Worm (Caenorhabditis elegans): Measurements from ENCODE around the gene rpl-36.A.

DNA sequence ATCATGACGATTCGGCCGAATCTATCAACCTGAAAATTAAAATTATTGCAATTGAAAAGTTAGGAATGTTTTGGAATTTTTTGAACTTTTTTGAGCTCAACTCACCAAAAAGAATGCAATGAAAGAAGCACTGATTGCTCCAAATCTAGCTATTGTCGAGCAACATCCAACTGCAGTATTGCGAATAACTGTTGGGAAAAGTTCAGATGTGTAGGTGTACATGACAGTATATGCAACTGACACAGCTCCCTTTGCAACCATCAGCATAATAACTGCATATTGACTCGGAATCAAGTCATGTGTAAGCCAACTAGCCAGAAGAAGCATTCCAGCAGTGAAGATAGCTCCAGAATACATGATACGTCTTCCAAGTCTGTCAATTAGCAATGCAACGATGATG lies 44.5 kb downstream of the rpl-36.A start:
- TF ChIP-seq ztf-29 (GFP tag; IDR thresholded peaks at IDR 0.05): no peak
- no peak for TF ChIP-seq ref-1 (GFP tag; conservative IDR thresholded peaks at IDR 0.05)
- TF ChIP-seq flt-1 (GFP tag; IDR thresholded peaks at IDR 0.05): no peak
